Worm (Caenorhabditis elegans): ENCODE measurements around the gene F44E2.6.
A peak's percentile ranks its signal among the peaks of the same experiment; 100 is the strongest.

F44E2.6 gene

DNA sequence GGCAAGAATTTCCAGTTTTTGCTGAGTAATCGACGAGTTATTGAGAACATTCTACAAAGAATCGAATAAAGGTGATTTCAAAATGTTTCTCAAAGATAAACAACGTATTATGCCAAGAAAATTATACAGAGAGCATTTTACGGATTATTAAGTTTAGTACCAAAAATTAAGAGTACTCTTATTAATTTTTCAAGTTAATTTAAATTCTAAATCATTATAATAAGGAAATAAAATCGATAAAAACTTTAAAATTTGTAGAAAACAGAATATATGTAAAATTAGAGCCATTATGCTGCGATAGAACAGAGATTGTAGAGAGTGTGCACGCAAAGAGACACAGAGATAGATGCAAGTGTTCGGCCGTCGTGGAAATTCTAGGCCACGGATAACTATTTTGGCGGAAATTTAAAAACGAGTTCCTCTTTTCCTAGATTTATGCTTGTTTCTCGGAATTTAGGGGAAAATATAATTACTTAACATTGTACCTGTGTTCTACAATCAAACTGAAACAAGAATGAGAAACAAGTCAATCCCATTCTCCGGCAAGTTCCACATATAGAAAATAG, 5.6 kb upstream of the F44E2.6 start, which contains the start of gene F44E2.9 (continued):
- TF ChIP-seq daf-16 (GFP tag; optimal IDR thresholded peaks at IDR 0.05) (no peak), daf-16 (tag; optimal IDR thresholded peaks at IDR 0.05) (no peak), aha-1 (tag) (no peak), tag-97 (GFP tag; IDR thresholded peaks at IDR 0.05) (0 out of 2 replicates have a peak, but pooled peaks have one; percentile 27), unc-62 (GFP tag; optimal IDR thresholded peaks at IDR 0.05 in 1 of 2) (no peak), unc-62 (tag; optimal IDR thresholded peaks at IDR 0.05) (no peak), duxl-1 (tag; optimal IDR thresholded peaks at IDR 0.05; ENCODE audit: poor library complexity) (peak; percentile 60), F26F4.8 (GFP tag; conservative IDR thresholded peaks at IDR 0.05) (no peak), nhr-76 (tag; optimal IDR thresholded peaks at IDR 0.05) (no peak), madf-9 (GFP tag; conservative IDR thresholded peaks at IDR 0.05) (no peak), dmd-6 (GFP tag; IDR thresholded peaks at IDR 0.05) (peak; percentile 41; the same call in 1 of the 2 replicates), hlh-30 (tag; optimal IDR thresholded peaks at IDR 0.05; ENCODE audit: insufficient read depth) (no peak), lin-29 (GFP tag; IDR thresholded peaks at IDR 0.05) (no peak), mes-2 (tag; optimal IDR thresholded peaks at IDR 0.05; ENCODE audit: poor library complexity, severe bottlenecking) (peak; percentile 97), ztf-11 (tag; optimal IDR thresholded peaks at IDR 0.05) (no peak), snpc-4 (tag; optimal IDR thresholded peaks at IDR 0.05) (no peak), nhr-10 (tag; optimal IDR thresholded peaks at IDR 0.05) (no peak), lin-1 (GFP tag; IDR thresholded peaks at IDR 0.05) (no peak), nhr-42 (GFP tag; IDR thresholded peaks at IDR 0.05) (no peak), ama-1 (optimal IDR thresholded peaks at IDR 0.05) (no peak), spr-3 (GFP tag; optimal IDR thresholded peaks at IDR 0.05) (no peak), ceh-28 (tag; optimal IDR thresholded peaks at IDR 0.05) (no peak), sdz-12 (GFP tag; optimal IDR thresholded peaks at IDR 0.05) (no peak), zfp-3 (GFP tag; conservative IDR thresholded peaks at IDR 0.05) (no peak), nhr-77 (tag; optimal IDR thresholded peaks at IDR 0.05) (no peak), D1046.2 (GFP tag; IDR thresholded peaks at IDR 0.05) (no peak), dve-1 (tag; optimal IDR thresholded peaks at IDR 0.05; ENCODE audit: insufficient read depth) (peak; percentile 6), unc-130 (GFP tag; optimal IDR thresholded peaks at IDR 0.05) (peak; percentile 81), lir-3 (tag; optimal IDR thresholded peaks at IDR 0.05) (no peak), hif-1 (tag; optimal IDR thresholded peaks at IDR 0.05) (peak in 1 of 2 experiments; percentile 79), Y105C5A.15 (GFP tag; IDR thresholded peaks at IDR 0.05) (no peak), rbr-2 (tag; optimal IDR thresholded peaks at IDR 0.05) (peak; percentile 18), vab-7 (GFP tag; IDR thresholded peaks at IDR 0.05) (no peak), lin-15B (tag; optimal IDR thresholded peaks at IDR 0.05) (no peak), nhr-25 (tag; optimal IDR thresholded peaks at IDR 0.05; ENCODE audit: borderline replicate concordance, insufficient read depth) (no peak), F44E2.7 (GFP tag; IDR thresholded peaks at IDR 0.05) (no peak), mdl-1 (tag; optimal IDR thresholded peaks at IDR 0.05) (no peak), aly-2 (tag; optimal IDR thresholded peaks at IDR 0.05) (no peak), daf-12 (tag; optimal IDR thresholded peaks at IDR 0.05) (no peak), lsy-2 (tag; optimal IDR thresholded peaks at IDR 0.05) (no peak), mep-1 (tag; optimal IDR thresholded peaks at IDR 0.05) (no peak), nhr-111 (GFP tag; optimal IDR thresholded peaks at IDR 0.05) (no peak), dpl-1 (GFP tag; optimal IDR thresholded peaks at IDR 0.05) (peak; percentile 92), nhr-6 (tag; optimal IDR thresholded peaks at IDR 0.05) (peak; percentile 47), Y75B8A.6 (GFP tag; IDR thresholded peaks at IDR 0.05) (no peak), skn-1 (tag; optimal IDR thresholded peaks at IDR 0.05) (no peak), mxl-2 (GFP tag; conservative IDR thresholded peaks at IDR 0.05) (no peak), T20F7.1 (GFP tag; optimal IDR thresholded peaks at IDR 0.05) (no peak), snpc-1.2 (GFP tag; IDR thresholded peaks at IDR 0.05) (no peak), nhr-28 (tag; optimal IDR thresholded peaks at IDR 0.05) (peak; percentile 4), ZK337.2 (GFP tag; IDR thresholded peaks at IDR 0.05) (peak; percentile 40; the same call in 1 of the 2 replicates), nhr-237 (tag; optimal IDR thresholded peaks at IDR 0.05) (no peak)

All from whole organism, L4 larva.